Worm (Caenorhabditis elegans): ENCODE data around the gene vit-3.
A peak's percentile ranks its signal among the peaks of the same experiment; 100 is the strongest.

vit-3 gene

ce11 chrX:3602622-3603021, 30.3 kb upstream of the vit-3 start:
- TF ChIP-seq snpc-3.4 (tag; optimal IDR thresholded peaks at IDR 0.05) (no peak), ztf-22 (GFP tag; optimal IDR thresholded peaks at IDR 0.05) (no peak), fkh-3 (tag; optimal IDR thresholded peaks at IDR 0.05) (no peak), let-607 (tag; optimal IDR thresholded peaks at IDR 0.05) (no peak), zfh-2 (GFP tag; conservative IDR thresholded peaks at IDR 0.05) (no peak), ztf-25 (GFP tag; IDR thresholded peaks at IDR 0.05) (no peak), dpl-1 (GFP tag; optimal IDR thresholded peaks at IDR 0.05) (no peak), attf-5 (GFP tag; optimal IDR thresholded peaks at IDR 0.05) (no peak), pbrm-1 (GFP tag; IDR thresholded peaks at IDR 0.05) (no peak), attf-6 (GFP tag; IDR thresholded peaks at IDR 0.05) (no peak), F22D6.2 (tag; optimal IDR thresholded peaks at IDR 0.05) (no peak)

ce11 chrX:3601531-3601930, 29.2 kb upstream of the vit-3 start, which contains the start of gene C18B2.3:
Gene C18B2.3 (plus strand): TSS chrX:3601831.
- TF ChIP-seq xnd-1 (tag; optimal IDR thresholded peaks at IDR 0.05) (no peak), F10E7.11 (tag; optimal IDR thresholded peaks at IDR 0.05) (no peak)

DNA sequence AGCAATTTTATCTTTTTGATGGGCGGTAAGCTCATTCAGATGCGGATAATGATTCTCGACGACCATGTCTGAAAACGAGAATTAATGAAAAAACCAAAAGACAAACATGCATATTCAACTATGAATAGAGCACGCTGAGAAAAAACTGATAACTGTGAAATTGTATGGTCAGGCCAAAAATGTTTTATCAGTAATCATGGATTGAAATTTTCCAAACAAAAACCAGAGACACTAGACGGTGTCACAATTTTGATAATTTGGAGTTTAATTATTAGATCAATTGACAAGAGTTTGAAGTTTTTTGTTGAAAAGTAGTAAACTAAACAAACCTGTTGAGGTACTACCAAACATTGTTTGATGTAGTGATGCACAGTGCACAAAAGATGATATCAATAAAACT, 28.0 kb upstream of the vit-3 start, which contains the start of gene cgr-1:
Gene cgr-1 (minus strand): TSS at position 68 of the 400 bp plus-strand sequence.
- TF ChIP-seq aptf-3 (GFP tag; IDR thresholded peaks at IDR 0.05): no peak
- peak; percentile 64 for TF ChIP-seq nhr-80 (tag; optimal IDR thresholded peaks at IDR 0.05)

DNA sequence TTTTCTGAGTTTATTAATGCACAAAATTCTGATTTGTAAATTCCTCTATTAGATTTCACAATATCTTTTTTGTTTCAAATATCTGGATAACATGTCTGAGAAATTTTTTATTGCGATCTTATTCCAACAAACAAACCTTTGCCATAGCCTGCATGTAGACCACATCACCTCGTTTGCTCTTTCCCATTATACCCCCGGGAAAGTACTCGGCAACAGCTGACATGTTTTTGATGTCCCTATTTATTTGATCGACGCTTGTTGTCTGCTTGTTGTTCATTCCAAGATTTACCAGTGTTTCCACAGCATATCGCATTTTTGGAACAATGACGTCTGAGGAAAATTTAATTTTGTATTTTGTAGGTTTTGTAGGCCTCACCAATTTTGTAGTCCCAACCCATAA, 27.5 kb upstream of the vit-3 start:
- TF ChIP-seq ztf-28 (GFP tag; IDR thresholded peaks at IDR 0.05): no peak
- TF ChIP-seq snpc-3.4 (tag; optimal IDR thresholded peaks at IDR 0.05): no peak
- no peak for TF ChIP-seq F33H1.4 (GFP tag; IDR thresholded peaks at IDR 0.05)
- TF ChIP-seq egl-18 (GFP tag; IDR thresholded peaks at IDR 0.05): no peak
- TF ChIP-seq nfya-2 (GFP tag; IDR thresholded peaks at IDR 0.05): no peak
- no peak for TF ChIP-seq nhr-80 (tag; optimal IDR thresholded peaks at IDR 0.05)
- no peak for TF ChIP-seq nhr-120 (GFP tag; IDR thresholded peaks at IDR 0.05)
- TF ChIP-seq akir-1 (GFP tag; optimal IDR thresholded peaks at IDR 0.05): no peak
- TF ChIP-seq C06A6.2 (GFP tag; conservative IDR thresholded peaks at IDR 0.05): no peak
- TF ChIP-seq cebp-2 (GFP tag; IDR thresholded peaks at IDR 0.05): no peak
- no peak for TF ChIP-seq lin-26 (GFP tag; IDR thresholded peaks at IDR 0.05)
- no peak for TF ChIP-seq let-607 (tag; optimal IDR thresholded peaks at IDR 0.05)
- TF ChIP-seq snpc-1.1 (tag; optimal IDR thresholded peaks at IDR 0.05; ENCODE audit: insufficient read depth): no peak
- no peak for TF ChIP-seq D2030.7 (GFP tag; IDR thresholded peaks at IDR 0.05)
- TF ChIP-seq ztf-3 (GFP tag; optimal IDR thresholded peaks at IDR 0.05): no peak
- no peak for TF ChIP-seq attf-6 (GFP tag; IDR thresholded peaks at IDR 0.05)

- TF ChIP-seq C17E4.6 (GFP tag; IDR thresholded peaks at IDR 0.05): no peak
- no peak for TF ChIP-seq B0019.2 (GFP tag; conservative IDR thresholded peaks at IDR 0.05)
- no peak for TF ChIP-seq attf-6 (GFP tag; IDR thresholded peaks at IDR 0.05)
- no peak for TF ChIP-seq egrh-3 (GFP tag; IDR thresholded peaks at IDR 0.05)
- TF ChIP-seq snpc-1.3 (tag; optimal IDR thresholded peaks at IDR 0.05; ENCODE audit: insufficient read depth): no peak
- no peak for TF ChIP-seq ztf-26 (tag; optimal IDR thresholded peaks at IDR 0.05)
- no peak for TF ChIP-seq Y67H2A.10 (GFP tag; conservative IDR thresholded peaks at IDR 0.05)
- TF ChIP-seq T26A5.8 (tag; optimal IDR thresholded peaks at IDR 0.05): no peak
- TF ChIP-seq F23B12.7 (tag; optimal IDR thresholded peaks at IDR 0.05; ENCODE audit: insufficient read depth): no peak
- TF ChIP-seq F55B11.4 (tag; optimal IDR thresholded peaks at IDR 0.05; ENCODE audit: borderline replicate concordance, insufficient read depth): no peak
Observed at ce11 chrX:3596967-3597366, 24.6 kb upstream of the vit-3 start.

Measured in whole organism, young adult.